Worm (Caenorhabditis elegans) whole organism, L3 larva: ENCODE data around the gene eelo-1.

ENCODE experiments used
- R02D3.7 ChIP-seq: fragments of 150-350 bp; optimal IDR thresholded peaks from 2 replicates; lab custom pipeline; 2014; ENCODE audit warnings: missing biosample characterization, missing genetic modification characterization
- ZK546.5 ChIP-seq: sonication (generic microtip); optimal IDR thresholded peaks from 2 replicates; lab custom pipeline; 2017; ENCODE audit warnings: missing biosample characterization, missing genetic modification characterization
- ceh-16 ChIP-seq: sonication (generic microtip); optimal IDR thresholded peaks from 2 replicates; lab custom pipeline; 2017; ENCODE audit warnings: missing biosample characterization, missing genetic modification characterization
- ceh-28 ChIP-seq: fragments of 150-350 bp; optimal IDR thresholded peaks from 2 replicates; lab custom pipeline; 2014; ENCODE audit warnings: missing biosample characterization, missing genetic modification reagents, missing genetic modification characterization
- ceh-82 ChIP-seq: fragments of 150-350 bp; optimal IDR thresholded peaks from 2 replicates; lab custom pipeline; 2014; ENCODE audit warnings: missing biosample characterization, missing genetic modification characterization
- ceh-9 ChIP-seq: sonication (generic microtip); optimal IDR thresholded peaks from 2 replicates; lab custom pipeline; 2018; ENCODE audit warnings: missing biosample characterization, missing genetic modification characterization
- daf-12 ChIP-seq: fragments of 150-350 bp; optimal IDR thresholded peaks from 2 replicates; lab custom pipeline; 2014; ENCODE audit warnings: missing biosample characterization, missing genetic modification reagents, missing genetic modification characterization
- egl-5 ChIP-seq: fragments of 150-350 bp; optimal IDR thresholded peaks from 2 replicates; lab custom pipeline; 2017; ENCODE audit warnings: missing biosample characterization, missing genetic modification reagents, missing genetic modification characterization, inconsistent platforms
- elt-1 ChIP-seq: fragments of 150-350 bp; optimal IDR thresholded peaks from 2 replicates; lab custom pipeline; 2014; ENCODE audit warnings: missing biosample characterization, missing genetic modification characterization
- elt-3 ChIP-seq, 3 experiments: fragments of 150-350 bp in 1 of 3; sonication (generic microtip) in 2 of 3; optimal IDR thresholded peaks; 2 replicates in 2 of 3; 4 replicates in 1 of 3; lab custom pipeline; 2014 to 2017; ENCODE audit warnings: missing biosample characterization in 3 of 3, missing genetic modification characterization in 3 of 3
- fkh-10 ChIP-seq: sonication (generic microtip); optimal IDR thresholded peaks from 2 replicates; lab custom pipeline; 2017; ENCODE audit warnings: missing biosample characterization, missing genetic modification reagents, missing genetic modification characterization
- fos-1 ChIP-seq: fragments of 150-350 bp; optimal IDR thresholded peaks from 2 replicates; lab custom pipeline; 2014; ENCODE audit warnings: missing biosample characterization, missing genetic modification characterization
- hmg-11 ChIP-seq: sonication (generic microtip); optimal IDR thresholded peaks from 2 replicates; lab custom pipeline; 2016; ENCODE audit warnings: missing genetic modification characterization, missing compliant biosample characterization
- jun-1 ChIP-seq: fragments of 150-350 bp; optimal IDR thresholded peaks from 2 replicates; lab custom pipeline; 2014; ENCODE audit warnings: missing biosample characterization, missing genetic modification reagents, missing genetic modification characterization
- lin-15B ChIP-seq: fragments of 150-350 bp; optimal IDR thresholded peaks from 2 replicates; lab custom pipeline; 2014; ENCODE audit warnings: missing biosample characterization, missing genetic modification characterization
- lin-39 ChIP-seq: fragments of 150-350 bp; optimal IDR thresholded peaks from 2 replicates; lab custom pipeline; 2018; ENCODE audit warnings: missing biosample characterization, missing genetic modification reagents, missing genetic modification characterization
- mml-1 ChIP-seq: fragments of 150-350 bp; sonication (generic microtip); optimal IDR thresholded peaks from 3 replicates; lab custom pipeline; 2014; ENCODE audit warnings: missing biosample characterization, missing genetic modification characterization
- nfya-1 ChIP-seq: sonication (generic microtip); optimal IDR thresholded peaks from 2 replicates; lab custom pipeline; 2017; ENCODE audit warnings: missing genetic modification characterization, mild to moderate bottlenecking, missing compliant biosample characterization, antibody characterized with exemption, moderate library complexity; ENCODE audit not compliant: insufficient read depth
- nhr-237 ChIP-seq: fragments of 150-350 bp; optimal IDR thresholded peaks from 2 replicates; lab custom pipeline; 2014; ENCODE audit warnings: missing biosample characterization, missing genetic modification characterization
- nhr-67 ChIP-seq: fragments of 150-350 bp; optimal IDR thresholded peaks from 2 replicates; lab custom pipeline; 2014; ENCODE audit warnings: missing biosample characterization, missing genetic modification characterization
- nhr-76 ChIP-seq: fragments of 150-350 bp; sonication (generic microtip); optimal IDR thresholded peaks from 5 replicates; lab custom pipeline; 2014; ENCODE audit warnings: missing biosample characterization, missing genetic modification characterization
- nhr-77 ChIP-seq: fragments of 150-350 bp; optimal IDR thresholded peaks from 2 replicates; lab custom pipeline; 2014; ENCODE audit warnings: missing biosample characterization, missing genetic modification characterization
- pha-4 ChIP-seq: fragments of 150-350 bp; optimal IDR thresholded peaks from 2 replicates; lab custom pipeline; 2014; ENCODE audit warnings: missing biosample characterization, missing genetic modification reagents, missing genetic modification characterization
- skn-1 ChIP-seq: fragments of 150-350 bp; optimal IDR thresholded peaks from 2 replicates; lab custom pipeline; 2014; ENCODE audit warnings: missing biosample characterization, missing genetic modification characterization
- unc-62 ChIP-seq: fragments of 150-350 bp; sonication (generic microtip); optimal IDR thresholded peaks from 4 replicates; lab custom pipeline; 2014; ENCODE audit warnings: missing biosample characterization, missing genetic modification reagents, missing genetic modification characterization
- zag-1 ChIP-seq: fragments of 150-350 bp; optimal IDR thresholded peaks from 2 replicates; lab custom pipeline; 2014; ENCODE audit warnings: missing biosample characterization, missing genetic modification characterization
- ztf-11 ChIP-seq: fragments of 150-350 bp; optimal IDR thresholded peaks from 2 replicates; lab custom pipeline; 2014; ENCODE audit warnings: missing biosample characterization, missing genetic modification characterization
- ztf-4 ChIP-seq: fragments of 150-350 bp; optimal IDR thresholded peaks from 2 replicates; lab custom pipeline; 2014; ENCODE audit warnings: missing biosample characterization, missing genetic modification characterization

eelo-1 gene

DNA sequence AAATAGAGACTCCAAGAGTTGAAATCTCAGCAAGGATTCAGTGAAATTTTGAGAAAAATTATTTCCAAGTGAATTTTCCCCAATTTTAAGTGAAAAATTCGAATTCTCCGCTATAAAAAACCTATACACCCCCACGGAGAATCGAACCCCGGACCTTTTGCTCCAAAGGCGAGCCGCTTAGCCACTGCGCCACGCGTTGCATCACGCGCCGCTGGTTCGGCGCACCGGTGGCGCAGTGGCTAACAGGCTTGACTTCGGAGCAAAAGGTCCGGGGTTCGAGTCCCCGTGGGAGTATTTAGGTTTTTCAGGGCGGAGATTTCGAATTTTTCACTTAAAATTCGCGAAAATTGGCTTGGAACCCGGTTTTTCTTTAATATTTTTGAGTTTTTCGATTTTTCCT, 17.3 kb upstream of the eelo-1 start:
- TF ChIP-seq zag-1 (tag; lab: Kevin White, UChicago) (no peak), nhr-237 (tag; lab: Kevin White, UChicago) (no peak), hmg-11 (tag; lab: Kevin White, UChicago) (no peak), ZK546.5 (no peak), ztf-11 (tag; lab: Kevin White, UChicago) (no peak), egl-5 (tag; lab: Kevin White, UChicago) (no peak), lin-15B (tag; lab: Kevin White, UChicago) (no peak), unc-62 (GFP tag; lab: Kevin White, UChicago) (no peak), ceh-9 (tag; lab: Kevin White, UChicago) (no peak)

DNA sequence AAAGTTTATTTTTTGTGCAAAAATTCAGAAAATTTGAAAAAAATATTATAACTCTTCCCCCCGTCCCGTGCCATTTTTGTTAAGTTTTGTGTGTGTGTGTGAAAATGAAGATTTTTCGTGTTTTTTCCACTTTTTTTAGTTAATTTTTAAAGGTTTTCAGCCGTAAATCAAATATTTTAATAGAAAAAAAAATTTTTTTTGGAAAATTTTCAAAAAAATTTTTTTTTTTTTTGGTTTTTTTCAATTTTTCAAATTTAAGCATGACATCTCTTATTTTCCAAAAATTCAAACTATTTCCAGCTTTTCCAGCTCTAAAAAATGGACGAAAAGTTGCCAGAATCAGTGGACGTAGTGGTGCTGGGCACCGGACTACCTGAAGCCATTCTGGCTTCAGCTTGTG, 11.7 kb upstream of the eelo-1 start, which contains the start of gene rep-1:
Gene rep-1, plus strand, starts transcription at position 301 of the 400 bp plus-strand sequence.
- TF ChIP-seq egl-5 (tag; lab: Kevin White, UChicago) (no peak), daf-12 (tag; lab: Kevin White, UChicago) (no peak), ceh-16 (tag; lab: Kevin White, UChicago) (no peak), skn-1 (tag; lab: Kevin White, UChicago) (no peak), elt-3 (tag; optimal IDR thresholded peaks at IDR 0.05; lab: Kevin White, UChicago) (no peak), nhr-67 (tag; lab: Kevin White, UChicago) (no peak), lin-39 (no peak), lin-15B (tag; lab: Kevin White, UChicago) (no peak), unc-62 (GFP tag; lab: Kevin White, UChicago) (no peak), ceh-9 (tag; lab: Kevin White, UChicago) (no peak), nfya-1 (tag; lab: Kevin White, UChicago) (no peak), fkh-10 (GFP tag; lab: Kevin White, UChicago) (no peak), mml-1 (tag; lab: Kevin White, UChicago) (no peak), nhr-77 (no peak), jun-1 (no peak), elt-1 (tag; lab: Kevin White, UChicago) (no peak)
- TF ChIP-seq, all 47 proteins: peak for 0

DNA sequence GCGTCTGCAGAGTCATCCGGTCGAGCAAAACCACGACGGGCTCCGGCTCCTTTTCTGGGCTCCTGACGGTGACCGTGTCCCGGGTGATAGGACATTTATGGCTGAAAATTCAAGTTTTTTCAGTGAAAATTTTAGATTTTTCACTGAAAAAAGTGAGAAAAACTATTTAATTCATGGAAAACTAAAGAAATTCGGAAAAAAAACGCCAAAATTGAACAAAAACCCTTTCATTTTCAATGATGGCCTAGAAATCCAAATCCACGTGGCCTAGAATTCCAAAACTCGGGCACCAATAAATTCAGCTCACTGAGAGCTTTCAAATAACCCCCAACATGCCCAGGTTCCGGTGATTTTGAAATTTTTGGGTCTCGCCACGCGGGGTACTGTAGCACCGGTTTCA, 4.0 kb downstream of the eelo-1 start, which contains the start of gene ddx-35:
Gene ddx-35, minus strand, starts transcription at position 101 of the 400 bp plus-strand sequence.
- TF ChIP-seq ZK546.5 (no peak), R02D3.7 (tag; lab: Kevin White, UChicago) (no peak), ceh-9 (tag; lab: Kevin White, UChicago) (no peak), nhr-67 (tag; lab: Kevin White, UChicago) (no peak), elt-1 (tag; lab: Kevin White, UChicago) (no peak)

DNA sequence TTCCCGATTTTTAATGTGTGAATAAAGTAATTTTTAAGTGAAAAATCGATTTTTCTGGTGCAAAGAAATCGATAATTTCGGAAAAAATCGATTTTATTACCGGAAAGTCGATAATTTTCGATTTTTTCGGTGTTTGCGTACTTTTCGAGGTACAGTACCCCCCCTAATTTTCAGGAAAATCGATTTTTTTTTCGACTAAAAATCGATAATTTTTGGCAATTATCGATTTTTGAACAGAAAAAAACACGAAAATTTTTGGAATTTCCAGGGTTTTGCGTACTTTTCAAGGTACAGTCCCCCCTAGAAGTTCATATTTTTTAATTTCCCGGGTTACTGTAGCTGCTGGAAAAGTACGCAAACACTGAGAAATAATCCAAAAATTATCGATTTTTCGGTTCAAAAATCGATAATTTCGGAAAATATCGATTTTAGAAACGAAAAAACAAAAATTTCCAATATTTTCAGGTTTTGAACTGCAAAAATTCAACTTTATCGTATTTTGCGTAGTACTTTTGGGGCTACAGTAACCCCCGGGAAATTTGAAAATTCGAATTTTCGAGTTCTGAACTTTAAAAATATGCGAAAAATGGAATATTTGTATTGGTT, 14.8 kb downstream of the eelo-1 start:
- TF ChIP-seq ztf-4 (tag; lab: Kevin White, UChicago) (no peak), ceh-28 (tag; lab: Kevin White, UChicago) (peak; percentile 90), nhr-76 (tag; lab: Kevin White, UChicago) (no peak), mml-1 (tag; lab: Kevin White, UChicago) (no peak)

DNA sequence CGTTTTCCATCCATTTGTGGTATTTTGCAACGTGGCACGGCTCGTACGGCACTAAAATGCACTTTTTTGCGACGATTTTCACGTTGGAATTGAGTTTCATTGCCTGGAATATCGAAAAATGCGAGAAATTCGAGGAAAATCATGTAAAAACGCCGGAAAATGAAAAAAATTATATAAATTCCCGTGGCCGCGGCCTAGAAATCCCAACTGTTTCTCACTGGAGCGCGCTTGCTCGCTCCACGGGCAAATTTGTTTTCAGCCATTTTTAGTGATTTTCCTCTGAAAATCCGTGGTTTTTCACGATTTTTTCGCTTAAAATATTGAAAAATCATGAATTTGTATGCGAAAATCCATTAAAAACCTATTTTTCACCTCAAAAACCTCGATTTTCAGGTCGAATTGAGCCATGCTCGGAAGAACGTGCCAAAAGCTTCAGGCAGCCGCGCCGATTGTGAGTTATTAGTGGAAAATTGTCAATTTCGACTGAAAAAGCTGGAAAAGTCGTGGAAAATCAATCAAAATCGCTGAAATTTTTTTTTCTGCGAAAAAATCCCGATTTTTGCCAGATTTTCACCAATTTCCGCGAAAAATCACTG, 18.1 kb downstream of the eelo-1 start, which contains the start of the genes Y67D2.5 and cisd-3.2:
Gene Y67D2.5, minus strand, starts transcription at position 145 of the 596 bp plus-strand sequence.
Gene cisd-3.2, plus strand, starts transcription at position 394 of the 596 bp plus-strand sequence.
- TF ChIP-seq lin-15B (tag; lab: Kevin White, UChicago) (peak; percentile 86), skn-1 (tag; lab: Kevin White, UChicago) (no peak), pha-4 (tag; lab: Kevin White, UChicago) (peak; percentile 24), hmg-11 (tag; lab: Kevin White, UChicago) (peak; percentile 5), nfya-1 (tag; lab: Kevin White, UChicago) (peak; percentile 1)

DNA sequence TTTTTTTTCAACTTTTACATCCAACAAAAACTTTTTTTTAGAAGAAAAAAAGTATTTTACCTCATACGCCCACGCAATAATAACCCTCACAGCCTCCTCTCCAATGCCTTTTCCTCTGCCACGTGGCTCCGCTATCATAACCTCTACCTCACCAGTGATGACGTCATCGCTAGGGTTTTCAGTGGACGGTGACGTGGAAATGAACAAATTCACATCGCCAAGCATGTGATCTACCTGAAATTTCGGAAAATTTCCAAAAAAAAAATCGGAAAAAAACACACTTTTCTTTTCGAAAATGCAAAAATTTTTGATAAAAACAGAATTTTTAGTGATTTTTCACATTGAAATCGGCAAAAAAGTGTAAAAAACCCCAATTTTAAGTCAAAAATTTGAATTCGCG, 19.0 kb downstream of the eelo-1 start:
- TF ChIP-seq ceh-16 (tag; lab: Kevin White, UChicago), result no peak

DNA sequence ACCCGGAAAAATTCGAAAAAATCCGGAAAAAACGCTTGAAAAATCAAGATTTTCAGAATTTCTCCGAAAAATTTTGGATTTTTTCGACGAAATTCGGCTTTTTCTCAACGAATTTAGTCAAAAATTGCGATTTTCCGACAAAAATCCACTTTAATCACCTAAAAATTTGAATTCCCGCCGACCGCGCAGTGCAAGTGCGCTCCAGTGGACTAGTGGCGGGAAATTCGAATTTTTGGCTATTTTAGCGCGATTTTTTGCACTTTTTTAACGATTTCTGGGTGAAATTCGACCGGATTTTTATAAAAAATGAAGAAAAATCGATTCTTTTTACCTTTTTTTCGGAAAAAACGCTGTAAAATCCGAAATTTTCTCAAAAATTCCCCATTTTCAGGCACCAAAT, 23.9 kb downstream of the eelo-1 start:
- TF ChIP-seq lin-15B (tag; lab: Kevin White, UChicago), result peak; percentile 7
- no peak for TF ChIP-seq fkh-10 (GFP tag; lab: Kevin White, UChicago)
- no peak for TF ChIP-seq elt-3 (tag; optimal IDR thresholded peaks at IDR 0.05; lab: Kevin White, UChicago)
- no peak for TF ChIP-seq fos-1 (tag; lab: Kevin White, UChicago)
- TF ChIP-seq ceh-82 (tag; lab: Kevin White, UChicago), result no peak
- TF ChIP-seq nhr-76 (tag; lab: Kevin White, UChicago), result no peak
- TF ChIP-seq ztf-11 (tag; lab: Kevin White, UChicago), result no peak
- no peak for TF ChIP-seq pha-4 (tag; lab: Kevin White, UChicago)
- TF ChIP-seq, all 47 proteins: peak for 1
